Worm (Caenorhabditis elegans) whole organism, midembryonic: ENCODE results near the gene nhr-290.

Experiments used
- T22C8.4 ChIP-seq: fragments of 200-800 bp; sonication (Bioruptor generic); IDR thresholded peaks from 2 replicates; pipeline ENCODE4 v1.3.6; 2022; ENCODE audit warnings: missing genetic modification characterization, missing compliant biosample characterization
- cog-1 ChIP-seq: sonication (generic microtip); optimal IDR thresholded peaks from 2 replicates; lab custom pipeline; 2016; ENCODE audit warnings: missing genetic modification characterization, missing compliant biosample characterization
- flt-1 ChIP-seq: fragments of 200-800 bp; sonication (Bioruptor generic); IDR thresholded peaks from 2 replicates; pipeline ENCODE4 v1.3.6; 2022; ENCODE audit warnings: missing genetic modification characterization, missing compliant biosample characterization
- klf-2 ChIP-seq: fragments of 200-800 bp; sonication (Bioruptor generic); conservative IDR thresholded peaks from 2 replicates; pipeline ENCODE4 v1.3.6; 2022; ENCODE audit warnings: missing genetic modification reagents, missing genetic modification characterization, missing compliant biosample characterization
- med-1 ChIP-seq: sonication (generic microtip); optimal IDR thresholded peaks from 2 replicates; lab custom pipeline; 2017; ENCODE audit warnings: missing genetic modification characterization, mild to moderate bottlenecking, missing compliant biosample characterization, antibody characterized with exemption, missing genetic modification reagents; ENCODE audit not compliant: insufficient read depth
- ref-1 ChIP-seq: fragments of 200-800 bp; sonication (Bioruptor generic); conservative IDR thresholded peaks from 2 replicates; pipeline ENCODE4 v1.3.6; 2022; ENCODE audit warnings: missing genetic modification reagents, missing genetic modification characterization, missing compliant biosample characterization
- tab-1 ChIP-seq: fragments of 200-800 bp; sonication (Bioruptor generic); IDR thresholded peaks from 2 replicates; pipeline ENCODE4 v1.3.6; 2022; ENCODE audit warnings: missing genetic modification characterization, missing compliant biosample characterization
- ztf-23 ChIP-seq: fragments of 200-800 bp; sonication (Bioruptor generic); IDR thresholded peaks from 2 replicates; pipeline ENCODE4 v1.3.6; 2022; ENCODE audit warnings: missing genetic modification reagents, missing genetic modification characterization, missing compliant biosample characterization
- ztf-29 ChIP-seq: fragments of 200-800 bp; sonication (Bioruptor generic); IDR thresholded peaks from 2 replicates; pipeline ENCODE4 v1.3.6; 2022; ENCODE audit warnings: missing genetic modification reagents, missing genetic modification characterization, missing compliant biosample characterization

The nhr-290 gene

DNA sequence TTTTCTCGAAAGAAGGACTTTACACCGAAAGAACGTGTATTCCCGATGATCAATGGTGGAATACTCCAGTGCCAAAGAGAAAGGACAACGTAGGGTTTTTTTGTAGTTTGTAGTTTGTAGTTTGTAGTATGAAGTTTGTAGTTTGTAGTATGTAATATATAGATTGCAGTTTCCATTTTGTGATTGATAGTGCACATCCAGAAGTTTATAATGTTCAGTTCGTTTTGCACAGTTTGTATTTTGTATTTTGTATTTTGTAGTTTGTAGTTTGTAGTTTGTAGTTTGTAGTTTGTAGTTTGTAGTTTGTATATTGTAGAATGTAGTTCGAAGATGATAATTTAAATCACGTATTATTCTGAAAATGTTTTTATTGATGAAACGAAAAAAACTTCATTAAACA is 43.5 kb downstream of the nhr-290 start:
- no peak for TF ChIP-seq ref-1 (GFP tag; lab: Robert Waterston, UW)
- TF ChIP-seq med-1 (GFP tag; lab: Kevin White, UChicago), result no peak
- TF ChIP-seq ztf-29 (GFP tag; lab: Robert Waterston, UW), result no peak
- no peak for TF ChIP-seq klf-2 (GFP tag; lab: Robert Waterston, UW)
- no peak for TF ChIP-seq cog-1
- TF ChIP-seq tab-1 (GFP tag; lab: Robert Waterston, UW), result no peak
- no peak for TF ChIP-seq ztf-23 (GFP tag; lab: Robert Waterston, UW)
- TF ChIP-seq flt-1 (GFP tag; lab: Robert Waterston, UW), result no peak
- TF ChIP-seq T22C8.4 (GFP tag; lab: Robert Waterston, UW), result no peak

DNA sequence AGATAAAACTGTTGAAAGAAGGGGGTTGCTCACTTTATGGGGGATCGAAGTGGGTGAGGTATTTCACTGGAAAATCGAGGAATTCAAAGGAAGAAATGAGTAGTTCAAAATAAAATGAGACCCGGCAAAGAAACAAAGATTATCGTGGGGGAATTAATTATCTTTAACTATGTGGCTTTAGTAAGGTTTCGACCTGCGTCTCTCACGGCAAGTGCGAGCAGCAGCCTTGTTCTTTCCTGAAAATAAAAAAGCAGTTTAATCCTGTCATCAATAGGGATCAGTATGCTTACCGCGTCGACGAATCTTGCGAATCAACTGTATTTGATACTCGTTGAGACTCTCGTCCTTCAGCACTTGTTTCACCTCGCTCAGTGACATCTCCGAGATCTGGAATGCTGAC is 47.9 kb downstream of the nhr-290 start, which contains the start of gene srh-271:
Gene srh-271, minus strand, starts transcription at position 101 of the 400 bp plus-strand sequence.
- no peak for TF ChIP-seq med-1 (GFP tag; lab: Kevin White, UChicago)
- TF ChIP-seq klf-2 (GFP tag; lab: Robert Waterston, UW), result no peak
- no peak for TF ChIP-seq cog-1
- TF ChIP-seq ztf-29 (GFP tag; lab: Robert Waterston, UW), result no peak
- TF ChIP-seq T22C8.4 (GFP tag; lab: Robert Waterston, UW), result no peak
- TF ChIP-seq ztf-23 (GFP tag; lab: Robert Waterston, UW), result no peak
- TF ChIP-seq ref-1 (GFP tag; lab: Robert Waterston, UW), result no peak
- TF ChIP-seq flt-1 (GFP tag; lab: Robert Waterston, UW), result no peak
- TF ChIP-seq tab-1 (GFP tag; lab: Robert Waterston, UW), result no peak

DNA sequence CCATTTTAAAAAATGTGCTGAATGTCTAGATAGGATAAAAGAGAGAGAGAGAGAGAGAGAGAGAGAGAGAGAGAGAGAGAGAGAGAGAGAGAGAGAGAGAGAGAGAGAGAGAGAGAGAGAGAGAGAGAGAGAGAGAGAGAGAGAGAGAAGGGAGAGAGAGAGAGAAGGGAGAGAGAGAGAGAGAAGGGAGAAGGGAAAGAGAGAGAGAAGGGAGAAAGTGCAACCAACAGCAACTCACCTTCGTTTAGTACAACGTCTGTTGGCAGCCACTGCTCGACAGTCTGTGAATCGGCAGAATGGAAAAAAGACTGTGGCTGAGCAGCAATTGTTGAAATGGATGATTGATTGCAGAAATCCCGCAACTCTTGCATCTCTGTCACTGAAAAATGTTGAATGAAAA is 49.8 kb downstream of the nhr-290 start:
- TF ChIP-seq cog-1 (no peak), klf-2 (GFP tag; lab: Robert Waterston, UW) (no peak), ztf-29 (GFP tag; lab: Robert Waterston, UW) (no peak), ref-1 (GFP tag; lab: Robert Waterston, UW) (no peak), ztf-23 (GFP tag; lab: Robert Waterston, UW) (no peak), flt-1 (GFP tag; lab: Robert Waterston, UW) (no peak), med-1 (GFP tag; lab: Kevin White, UChicago) (no peak), T22C8.4 (GFP tag; lab: Robert Waterston, UW) (no peak), tab-1 (GFP tag; lab: Robert Waterston, UW) (no peak)
